Worm (Caenorhabditis elegans) whole organism, L4 larva: ENCODE data around the gene ins-19.
A peak's percentile ranks its signal among the peaks of the same experiment; 100 is the strongest.

Source experiments
- F49E8.2 ChIP-seq: sonication (generic microtip); optimal IDR thresholded peaks from 2 replicates; lab custom pipeline; 2016; ENCODE audit warnings: missing compliant biosample characterization, mild to moderate bottlenecking, missing genetic modification characterization, borderline replicate concordance
- Y105C5A.15 ChIP-seq: fragments of 200-800 bp; sonication (Bioruptor generic); IDR thresholded peaks from 2 replicates; pipeline ENCODE4 v1.3.6; 2022; ENCODE audit warnings: missing genetic modification characterization, missing compliant biosample characterization
- Y75B8A.6 ChIP-seq: fragments of 200-800 bp; sonication (Bioruptor generic); IDR thresholded peaks from 2 replicates; pipeline ENCODE4 v1.3.6; 2022; ENCODE audit warnings: missing genetic modification reagents, missing genetic modification characterization, missing compliant biosample characterization
- ZK337.2 ChIP-seq: fragments of 200-800 bp; sonication (Bioruptor generic); IDR thresholded peaks from 2 replicates; pipeline ENCODE4 v1.3.6; 2022; ENCODE audit warnings: missing genetic modification reagents, missing genetic modification characterization, missing compliant biosample characterization
- aha-1 ChIP-seq: fragments of 150-350 bp; peaks from one replicate; lab custom pipeline; 2014; ENCODE audit warnings: missing biosample characterization, missing genetic modification characterization
- ama-1 ChIP-seq: fragments of 150-350 bp; optimal IDR thresholded peaks from 2 replicates; lab custom pipeline; 2014; ENCODE audit warnings: inconsistent platforms, mixed read lengths
- ceh-28 ChIP-seq: fragments of 150-350 bp; optimal IDR thresholded peaks from 2 replicates; lab custom pipeline; 2014; ENCODE audit warnings: missing biosample characterization, missing genetic modification reagents, missing genetic modification characterization
- ceh-32 ChIP-seq: sonication (generic microtip); optimal IDR thresholded peaks from 2 replicates; lab custom pipeline; 2016; ENCODE audit warnings: mild to moderate bottlenecking, missing genetic modification characterization, missing compliant biosample characterization; ENCODE audit not compliant: poor library complexity
- ceh-62 ChIP-seq: sonication (generic microtip); optimal IDR thresholded peaks from 2 replicates; lab custom pipeline; 2017; ENCODE audit warnings: missing biosample characterization, missing genetic modification characterization
- ces-1 ChIP-seq: fragments of 150-350 bp; sonication (generic microtip); optimal IDR thresholded peaks from 4 replicates; lab custom pipeline; 2014; ENCODE audit warnings: missing biosample characterization, missing genetic modification reagents, missing genetic modification characterization
- cey-2 ChIP-seq: sonication (generic microtip); optimal IDR thresholded peaks from 3 replicates; lab custom pipeline; 2017; ENCODE audit warnings: missing genetic modification characterization, mild to moderate bottlenecking, missing compliant biosample characterization, antibody characterized with exemption, borderline replicate concordance; ENCODE audit not compliant: insufficient read depth
- ctbp-1 ChIP-seq: fragments of 200-800 bp; sonication (Bioruptor generic); IDR thresholded peaks from 2 replicates; pipeline ENCODE4 v1.3.6; 2022; ENCODE audit warnings: missing genetic modification reagents, missing genetic modification characterization, missing compliant biosample characterization
- daf-12 ChIP-seq: fragments of 150-350 bp; optimal IDR thresholded peaks from 2 replicates; lab custom pipeline; 2014; ENCODE audit warnings: missing biosample characterization, missing genetic modification reagents, missing genetic modification characterization
- dmd-9 ChIP-seq: fragments of 200-800 bp; sonication (Bioruptor generic); IDR thresholded peaks from 2 replicates; pipeline ENCODE4 v1.3.6; 2022; ENCODE audit warnings: missing genetic modification reagents, missing genetic modification characterization, missing compliant biosample characterization
- fkh-10 ChIP-seq: fragments of 150-350 bp; optimal IDR thresholded peaks from 2 replicates; lab custom pipeline; 2014; ENCODE audit warnings: missing biosample characterization, missing genetic modification reagents, missing genetic modification characterization
- jun-1 ChIP-seq: fragments of 150-350 bp; optimal IDR thresholded peaks from 2 replicates; lab custom pipeline; 2014; ENCODE audit warnings: missing biosample characterization, missing genetic modification reagents, missing genetic modification characterization
- lin-29 ChIP-seq: fragments of 200-800 bp; sonication (Bioruptor generic); IDR thresholded peaks from 2 replicates; pipeline ENCODE4 v1.3.6; 2022; ENCODE audit warnings: missing genetic modification reagents, missing genetic modification characterization, missing compliant biosample characterization
- lin-38 ChIP-seq: fragments of 200-800 bp; sonication (Bioruptor generic); IDR thresholded peaks from 2 replicates; pipeline ENCODE4 v1.3.6; 2022; ENCODE audit warnings: missing genetic modification reagents, missing genetic modification characterization, missing compliant biosample characterization
- lsy-2 ChIP-seq, 2 experiments: fragments of 150-350 bp in 1 of 2; sonication (generic microtip) in 1 of 2; optimal IDR thresholded peaks; 2 replicates each; lab custom pipeline; 2014 to 2017; ENCODE audit warnings: missing biosample characterization in 2 of 2, missing genetic modification characterization in 2 of 2
- mdt-29 ChIP-seq: fragments of 200-800 bp; sonication (Bioruptor generic); IDR thresholded peaks from 2 replicates; pipeline ENCODE4 v1.3.6; 2022; ENCODE audit warnings: missing genetic modification reagents, missing genetic modification characterization, missing compliant biosample characterization
- mep-1 ChIP-seq: fragments of 150-350 bp; sonication (generic microtip); optimal IDR thresholded peaks from 3 replicates; lab custom pipeline; 2014; ENCODE audit warnings: missing biosample characterization, missing genetic modification characterization
- mxl-2 ChIP-seq: fragments of 200-800 bp; sonication (Bioruptor generic); conservative IDR thresholded peaks from 2 replicates; pipeline ENCODE4 v1.3.6; 2022; ENCODE audit warnings: missing genetic modification reagents, missing genetic modification characterization, missing compliant biosample characterization
- nhr-11 ChIP-seq: fragments of 150-350 bp; optimal IDR thresholded peaks from 2 replicates; lab custom pipeline; 2014; ENCODE audit warnings: missing biosample characterization, missing genetic modification characterization
- nhr-28 ChIP-seq: fragments of 150-350 bp; optimal IDR thresholded peaks from 2 replicates; lab custom pipeline; 2014; ENCODE audit warnings: missing biosample characterization, missing genetic modification characterization
- nhr-41 ChIP-seq: fragments of 200-800 bp; sonication (Bioruptor generic); IDR thresholded peaks from 2 replicates; pipeline ENCODE4 v1.3.6; 2022; ENCODE audit warnings: missing genetic modification reagents, missing genetic modification characterization, missing compliant biosample characterization
- nhr-48 ChIP-seq: sonication (generic microtip); optimal IDR thresholded peaks from 2 replicates; lab custom pipeline; 2016; ENCODE audit warnings: mild to moderate bottlenecking, missing genetic modification characterization, missing compliant biosample characterization
- nhr-77 ChIP-seq: fragments of 150-350 bp; optimal IDR thresholded peaks from 2 replicates; lab custom pipeline; 2014; ENCODE audit warnings: missing biosample characterization, missing genetic modification characterization
- pha-4 ChIP-seq, 2 experiments: fragments of 150-350 bp in 1 of 2; fragments of 200-800 bp in 1 of 2; sonication (Bioruptor generic) in 1 of 2; IDR thresholded peaks in 1 of 2; optimal IDR thresholded peaks in 1 of 2; 2 replicates each; pipeline versions ENCODE4 v1.3.6 to Lab custom; 2014 to 2022; ENCODE audit warnings: missing genetic modification characterization in 2 of 2, missing genetic modification reagents in 2 of 2, missing biosample characterization in 1 of 2, missing compliant biosample characterization in 1 of 2
- pqm-1 ChIP-seq: sonication (generic microtip); optimal IDR thresholded peaks from 2 replicates; lab custom pipeline; 2017; ENCODE audit warnings: missing biosample characterization, missing genetic modification characterization
- set-16 ChIP-seq: fragments of 200-800 bp; sonication (Bioruptor generic); IDR thresholded peaks from 2 replicates; pipeline ENCODE4 v1.3.6; 2022; ENCODE audit warnings: missing genetic modification reagents, missing genetic modification characterization, missing compliant biosample characterization
- snpc-1.2 ChIP-seq: fragments of 200-800 bp; sonication (Bioruptor generic); IDR thresholded peaks from 2 replicates; pipeline ENCODE4 v1.3.6; 2022; ENCODE audit warnings: missing genetic modification reagents, missing genetic modification characterization, missing compliant biosample characterization
- snpc-4 ChIP-seq: fragments of 150-350 bp; optimal IDR thresholded peaks from 2 replicates; lab custom pipeline; 2014; ENCODE audit warnings: missing biosample characterization, missing genetic modification characterization
- tra-1 ChIP-seq: fragments of 200-800 bp; sonication (Bioruptor generic); IDR thresholded peaks from 2 replicates; pipeline ENCODE4 v1.3.6; 2022; ENCODE audit warnings: missing genetic modification reagents, missing genetic modification characterization, missing compliant biosample characterization
- unc-39 ChIP-seq: sonication (generic microtip); optimal IDR thresholded peaks from 2 replicates; lab custom pipeline; 2017; ENCODE audit warnings: missing biosample characterization, missing genetic modification characterization
- unc-62 ChIP-seq, 3 experiments: fragments of 150-350 bp in 1 of 3; sonication (generic microtip); optimal IDR thresholded peaks in 2 of 3; peaks in 1 of 3; 1 replicate in 1 of 3; 2 replicates in 2 of 3; lab custom pipeline; 2014 to 2017; ENCODE audit warnings: missing biosample characterization in 3 of 3, missing genetic modification characterization in 3 of 3, missing genetic modification reagents in 3 of 3, missing genotype in 1 of 3

The ins-19 gene

DNA sequence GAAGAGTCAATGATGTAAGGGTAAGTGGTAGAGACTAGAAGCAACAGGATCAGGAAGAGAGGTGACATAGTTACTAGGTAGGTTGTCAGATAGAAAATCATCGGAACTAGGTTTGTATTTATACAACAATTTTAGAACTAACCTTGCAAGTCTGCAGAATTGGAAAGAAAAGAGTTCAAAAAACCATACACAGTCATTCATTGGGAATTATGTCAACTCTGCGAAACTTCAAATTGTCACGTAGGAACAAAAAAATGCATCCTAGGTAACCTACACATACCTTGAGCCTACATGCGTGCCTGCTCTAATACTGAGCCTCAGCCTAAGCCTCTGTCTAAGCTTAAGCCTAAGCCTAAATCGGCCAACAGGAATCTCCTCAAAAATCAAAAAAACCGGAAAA is at the start of gene ins-19:
ins-19 (minus strand) TSS at position 101 of the 400 bp plus-strand sequence.
- no peak for TF ChIP-seq Y75B8A.6 (GFP tag; lab: Robert Waterston, UW)
- no peak for TF ChIP-seq jun-1 (tag; lab: Kevin White, UChicago)
- TF ChIP-seq nhr-77 (tag; lab: Kevin White, UChicago) = no peak
- TF ChIP-seq ama-1 (lab: Kevin White, UChicago) = no peak
- TF ChIP-seq lin-29 (GFP tag; lab: Robert Waterston, UW) = no peak
- no peak for TF ChIP-seq lin-38 (GFP tag; lab: Robert Waterston, UW)
- TF ChIP-seq nhr-28 (tag; lab: Kevin White, UChicago) = no peak
- TF ChIP-seq ctbp-1 = no peak
- no peak for TF ChIP-seq nhr-11 (tag; lab: Kevin White, UChicago)
- no peak for TF ChIP-seq ceh-62
- TF ChIP-seq ceh-28 (tag; lab: Kevin White, UChicago) = no peak
- no peak for TF ChIP-seq dmd-9 (GFP tag; lab: Robert Waterston, UW)
- TF ChIP-seq mxl-2 (GFP tag; lab: Robert Waterston, UW) = no peak
- TF ChIP-seq snpc-1.2 (GFP tag; lab: Robert Waterston, UW) = no peak
- TF ChIP-seq nhr-41 (GFP tag; lab: Robert Waterston, UW) = no peak
- TF ChIP-seq daf-12 (tag; lab: Kevin White, UChicago) = no peak

ce11 chrII:3172176-3172575 is 45.9 kb upstream of the ins-19 start, which contains the start of gene Y27F2A.10:
Gene Y27F2A.10 (minus strand): TSS chrII:3172276.
- no peak for TF ChIP-seq fkh-10 (GFP tag; lab: Kevin White, UChicago)

DNA sequence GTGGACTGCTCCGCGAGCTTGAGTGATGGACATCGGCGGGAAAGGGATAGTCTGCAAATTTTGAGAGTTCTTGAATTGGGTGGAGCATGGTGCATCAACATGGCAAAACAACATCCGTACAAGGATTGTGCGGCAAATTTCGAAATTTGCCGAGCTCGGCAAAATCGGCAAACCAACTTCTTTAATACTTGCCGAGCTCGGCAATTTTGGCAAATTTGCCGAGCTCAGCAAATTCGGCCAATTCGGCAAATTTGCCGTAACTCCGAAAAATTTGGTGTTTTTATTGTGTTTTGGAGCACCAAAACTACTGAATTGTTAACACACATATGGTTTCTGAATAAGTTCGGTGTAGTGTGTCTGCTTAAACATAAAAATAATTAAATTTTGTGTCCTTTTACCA is 43.8 kb upstream of the ins-19 start, which contains the start of gene fbxc-55:
fbxc-55 (minus strand) TSS at position 101 of the 400 bp plus-strand sequence.
- TF ChIP-seq ZK337.2 (GFP tag; lab: Robert Waterston, UW) (no peak), unc-39 (no peak), pha-4 (GFP tag; IDR thresholded peaks at IDR 0.05; lab: Robert Waterston, UW) (no peak), pha-4 (tag; optimal IDR thresholded peaks at IDR 0.05; lab: Kevin White, UChicago) (no peak), set-16 (GFP tag; lab: Robert Waterston, UW) (no peak), mep-1 (tag; lab: Kevin White, UChicago) (no peak), snpc-4 (tag; lab: Kevin White, UChicago) (no peak), pqm-1 (tag; lab: Kevin White, UChicago) (no peak), ces-1 (no peak), unc-62 (GFP tag; optimal IDR thresholded peaks at IDR 0.05 in 1 of 2; lab: Kevin White, UChicago) (no peak), unc-62 (tag; optimal IDR thresholded peaks at IDR 0.05; lab: Kevin White, UChicago) (no peak), nhr-48 (tag; lab: Kevin White, UChicago) (no peak)

DNA sequence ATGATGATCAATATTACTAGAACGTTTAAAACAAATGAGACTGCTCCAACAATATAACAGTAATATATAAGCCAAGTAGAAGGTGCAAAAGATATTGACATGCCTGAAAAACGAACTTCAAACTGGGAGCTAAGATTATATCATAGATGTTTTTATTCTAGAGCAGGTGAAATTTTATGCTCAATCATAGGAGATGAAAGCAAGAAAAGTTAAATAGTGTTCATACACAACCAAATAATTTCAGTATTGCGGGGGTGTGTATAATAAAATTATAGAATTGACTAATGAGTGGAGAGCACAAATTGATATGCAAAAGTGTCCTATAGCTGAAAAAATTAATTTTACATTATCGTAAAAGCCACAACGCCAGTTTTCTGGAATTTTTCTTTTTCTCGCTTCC is 32.7 kb upstream of the ins-19 start, which contains the start of gene sri-34:
sri-34 (minus strand) TSS at position 101 of the 400 bp plus-strand sequence.
- TF ChIP-seq F49E8.2 (tag; lab: Kevin White, UChicago) (no peak), mdt-29 (GFP tag; lab: Robert Waterston, UW) (no peak)

ce11 chrII:3156749-3157148 is 30.5 kb upstream of the ins-19 start, which contains the start of gene sri-33:
Gene sri-33 (minus strand): TSS chrII:3156849.
- TF ChIP-seq Y105C5A.15 (GFP tag; lab: Robert Waterston, UW) (no peak), lsy-2 (tag; optimal IDR thresholded peaks at IDR 0.05; lab: Kevin White, UChicago) (no peak), tra-1 (GFP tag; lab: Robert Waterston, UW) (no peak), ceh-32 (tag; lab: Kevin White, UChicago) (no peak), cey-2 (tag; lab: Kevin White, UChicago) (no peak), jun-1 (tag; lab: Kevin White, UChicago) (no peak), aha-1 (tag; lab: Kevin White, UChicago) (peak; percentile 34)
